Comparison of ENCODE assay signal across 1 fruit fly cellular context in the genomic region with DNA sequence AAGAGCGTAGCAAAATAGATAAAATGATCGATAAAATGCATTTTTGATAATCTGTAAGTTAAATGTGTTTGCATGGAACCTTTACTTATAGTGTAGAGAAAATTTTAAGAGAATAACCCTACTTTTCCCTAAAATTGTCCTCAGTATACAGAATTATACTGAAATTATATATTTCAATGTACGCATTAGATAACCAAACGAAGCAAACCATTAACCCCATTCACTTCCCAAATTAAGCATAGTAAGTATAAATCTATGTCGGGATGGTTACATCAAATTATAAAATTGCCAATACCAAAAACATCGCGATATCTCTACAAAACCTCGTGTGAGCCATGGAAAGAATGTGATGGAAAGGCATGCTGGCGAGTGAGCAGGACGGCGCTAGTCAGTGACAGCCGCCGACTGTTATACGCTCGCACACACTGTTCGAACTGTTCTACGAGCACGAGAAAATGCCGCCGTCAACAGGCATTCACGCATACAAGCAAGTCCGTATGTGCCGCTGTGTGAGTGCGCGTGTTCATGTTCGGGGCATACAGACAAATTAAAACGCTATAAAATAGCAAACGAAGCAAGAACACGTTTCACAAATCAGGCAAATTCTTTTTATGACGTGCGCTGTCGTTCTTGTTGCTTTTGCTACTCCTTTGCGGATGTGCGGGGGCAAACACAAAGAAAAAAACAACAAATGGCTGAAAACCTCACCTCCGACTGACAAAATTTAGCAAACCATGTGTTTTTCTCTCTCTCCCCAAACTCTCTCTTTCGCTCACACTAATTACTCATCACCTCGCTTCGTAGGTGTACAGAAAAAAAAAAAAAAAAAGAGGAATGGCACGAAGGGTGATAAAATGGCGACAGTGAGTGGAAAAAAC.
TF ChIP-seq lines count a peak whose summit lies in the region.

No protein-coding gene starts in this region.

TF ChIP-seq in whole organism, embryonic, 481 proteins besides CTCF, POLR2A, EP300 and RAD21 (continued from another document):
- TF ChIP-seq CG6254 (GFP tag; optimal IDR thresholded peaks at IDR 0.05; lab: Kevin White, UChicago) (no peak), Usf (GFP tag; optimal IDR thresholded peaks at IDR 0.05; lab: Kevin White, UChicago) (no peak), Chrac-16 (GFP tag; optimal IDR thresholded peaks at IDR 0.05; lab: Kevin White, UChicago) (no peak), tna (GFP tag; IDR thresholded peaks at IDR 0.05; lab: Robert Waterston, UW; ENCODE audit: partially characterized antibody) (no peak), Dp (GFP tag; optimal IDR thresholded peaks at IDR 0.05; lab: Kevin White, UChicago) (no peak), CG1602 (GFP tag; optimal IDR thresholded peaks at IDR 0.05; lab: Kevin White, UChicago) (no peak), CG31224 (GFP tag; IDR thresholded peaks at IDR 0.05; lab: Robert Waterston, UW) (no peak), Dref (GFP tag; IDR thresholded peaks at IDR 0.05; lab: Robert Waterston, UW) (no peak), Ssrp (tag; optimal IDR thresholded peaks at IDR 0.05; lab: Kevin White, UChicago) (no peak), ato (GFP tag; IDR thresholded peaks at IDR 0.05; lab: Robert Waterston, UW; ENCODE audit: partially characterized antibody) (no peak), CG10654 (GFP tag; optimal IDR thresholded peaks at IDR 0.05; lab: Kevin White, UChicago) (no peak), Hand (GFP tag; optimal IDR thresholded peaks at IDR 0.05; lab: Kevin White, UChicago) (peak; percentile 24), pzg (GFP tag; optimal IDR thresholded peaks at IDR 0.05; lab: Kevin White, UChicago) (peak; percentile 22), lbe (GFP tag; optimal IDR thresholded peaks at IDR 0.05; lab: Kevin White, UChicago) (peak; percentile 50), CG32772 (GFP tag; IDR thresholded peaks at IDR 0.05; lab: Robert Waterston, UW) (peak; percentile 83), bowl (GFP tag; IDR thresholded peaks at IDR 0.05; lab: Robert Waterston, UW) (no peak), CG12744 (GFP tag; optimal IDR thresholded peaks at IDR 0.05; lab: Kevin White, UChicago) (no peak), CG1647 (GFP tag; optimal IDR thresholded peaks at IDR 0.05; lab: Kevin White, UChicago) (no peak), CG12155 (GFP tag; optimal IDR thresholded peaks at IDR 0.05; lab: Kevin White, UChicago) (no peak), HLH54F (GFP tag; optimal IDR thresholded peaks at IDR 0.05; lab: Kevin White, UChicago) (no peak), CG17912 (GFP tag; optimal IDR thresholded peaks at IDR 0.05; lab: Kevin White, UChicago) (peak; percentile 44), insv (GFP tag; optimal IDR thresholded peaks at IDR 0.05; lab: Kevin White, UChicago) (no peak), CG6689 (GFP tag; IDR thresholded peaks at IDR 0.05; lab: Robert Waterston, UW) (no peak), CG34422 (GFP tag; IDR thresholded peaks at IDR 0.05; lab: Robert Waterston, UW) (peak; percentile 58; the same call in 1 of the 3 replicates), fru (optimal IDR thresholded peaks at IDR 0.05; lab: Kevin White, UChicago) (no peak), CG7963 (GFP tag; IDR thresholded peaks at IDR 0.05; lab: Robert Waterston, UW; ENCODE audit: partially characterized antibody) (no peak), Lpt (GFP tag; optimal IDR thresholded peaks at IDR 0.05; lab: Kevin White, UChicago) (no peak), br (optimal IDR thresholded peaks at IDR 0.05; lab: Kevin White, UChicago) (no peak), scrt (GFP tag; optimal IDR thresholded peaks at IDR 0.05; lab: Kevin White, UChicago) (peak; percentile 85), CG2202 (tag; optimal IDR thresholded peaks at IDR 0.05; lab: Kevin White, UChicago) (no peak), Six4 (GFP tag; optimal IDR thresholded peaks at IDR 0.05; lab: Kevin White, UChicago) (no peak), Elba2 (GFP tag; optimal IDR thresholded peaks at IDR 0.05; lab: Kevin White, UChicago) (no peak), onecut (GFP tag; IDR thresholded peaks at IDR 0.05; lab: Robert Waterston, UW) (no peak), CG31365 (tag; optimal IDR thresholded peaks at IDR 0.05; lab: Kevin White, UChicago) (no peak), pros (GFP tag; optimal IDR thresholded peaks at IDR 0.05; lab: Kevin White, UChicago) (no peak), luna (GFP tag; optimal IDR thresholded peaks at IDR 0.05; lab: Kevin White, UChicago) (no peak), CG9932 (GFP tag; IDR thresholded peaks at IDR 0.05; lab: Robert Waterston, UW) (no peak; the same call in 1 of the 2 replicates), CG1792 (GFP tag; optimal IDR thresholded peaks at IDR 0.05; lab: Kevin White, UChicago) (no peak), CG14965 (GFP tag; optimal IDR thresholded peaks at IDR 0.05; lab: Kevin White, UChicago; ENCODE audit: borderline replicate concordance) (no peak), CG1024 (GFP tag; IDR thresholded peaks at IDR 0.05; lab: Robert Waterston, UW) (no peak), CG9797 (GFP tag; optimal IDR thresholded peaks at IDR 0.05; lab: Kevin White, UChicago) (no peak), CG15514 (GFP tag; optimal IDR thresholded peaks at IDR 0.05; lab: Kevin White, UChicago) (no peak), knrl (GFP tag; IDR thresholded peaks at IDR 0.05; lab: Robert Waterston, UW; ENCODE audit: partially characterized antibody) (no peak), HHEX (GFP tag; optimal IDR thresholded peaks at IDR 0.05; lab: Kevin White, UChicago) (no peak), CG14667 (GFP tag; IDR thresholded peaks at IDR 0.05; lab: Robert Waterston, UW) (no peak), crol (GFP tag; IDR thresholded peaks at IDR 0.05; lab: Robert Waterston, UW) (no peak), CG17802 (tag; optimal IDR thresholded peaks at IDR 0.05; lab: Kevin White, UChicago) (no peak), sens (GFP tag; lab: Kevin White, UChicago) (peak; percentile 73), unpg (GFP tag; optimal IDR thresholded peaks at IDR 0.05; lab: Kevin White, UChicago) (no peak), z (GFP tag; IDR thresholded peaks at IDR 0.05; lab: Robert Waterston, UW) (0 out of 3 replicates have a peak, but pooled peaks have one; percentile 9), CG5953 (GFP tag; IDR thresholded peaks at IDR 0.05; lab: Robert Waterston, UW) (no peak), ems (GFP tag; optimal IDR thresholded peaks at IDR 0.05; lab: Kevin White, UChicago) (no peak), CG3726 (GFP tag; IDR thresholded peaks at IDR 0.05; lab: Robert Waterston, UW) (no peak), CG6654 (GFP tag; optimal IDR thresholded peaks at IDR 0.05; lab: Kevin White, UChicago) (no peak), gt (GFP tag; IDR thresholded peaks at IDR 0.05; lab: Robert Waterston, UW) (no peak), CG4707 (GFP tag; optimal IDR thresholded peaks at IDR 0.05; lab: Kevin White, UChicago) (no peak), CG9817 (tag; optimal IDR thresholded peaks at IDR 0.05; lab: Kevin White, UChicago) (no peak), CG10462 (GFP tag; optimal IDR thresholded peaks at IDR 0.05; lab: Kevin White, UChicago) (no peak), dpn (GFP tag; optimal IDR thresholded peaks at IDR 0.05; lab: Kevin White, UChicago) (no peak), nerfin-2 (GFP tag; IDR thresholded peaks at IDR 0.05; lab: Robert Waterston, UW; ENCODE audit: partially characterized antibody) (no peak), Adf1 (GFP tag; IDR thresholded peaks at IDR 0.05; lab: Robert Waterston, UW) (peak; percentile 43; the same call in 1 of the 2 replicates), otp (GFP tag; IDR thresholded peaks at IDR 0.05; lab: Robert Waterston, UW) (no peak), CG13296 (GFP tag; optimal IDR thresholded peaks at IDR 0.05; lab: Kevin White, UChicago) (no peak), CG3407 (GFP tag; optimal IDR thresholded peaks at IDR 0.05; lab: Kevin White, UChicago) (no peak)
TF ChIP-seq in whole organism, embryonic: peak in this region for 102.
